Fruit fly (Drosophila melanogaster): ENCODE results near the gene Dcr-1.

The Dcr-1 gene

dm6 chr3R:22720808-22721306 lies 20.0 kb downstream of the Dcr-1 start, which contains the start of gene wge (continued):
- TF ChIP-seq CG6791 (GFP tag; IDR thresholded peaks at IDR 0.05; ENCODE audit: partially characterized antibody) (peak; percentile 74), CG12299 (tag; optimal IDR thresholded peaks at IDR 0.05) (no peak), Sin3A (optimal IDR thresholded peaks at IDR 0.05) (peak; percentile 20), HmgZ (tag; optimal IDR thresholded peaks at IDR 0.05) (peak; percentile 22), unc-4 (GFP tag; IDR thresholded peaks at IDR 0.05; ENCODE audit: partially characterized antibody) (peak; percentile 69), CG17385 (GFP tag; optimal IDR thresholded peaks at IDR 0.05) (peak; percentile 56), CG1603 (tag; optimal IDR thresholded peaks at IDR 0.05) (peak; percentile 34), CG10543 (GFP tag; optimal IDR thresholded peaks at IDR 0.05) (no peak), CTCF (GFP tag; optimal IDR thresholded peaks at IDR 0.05) (peak; percentile 55), cas (GFP tag; IDR thresholded peaks at IDR 0.05) (no peak), gfzf (GFP tag; optimal IDR thresholded peaks at IDR 0.05) (peak; percentile 75), Trl (optimal IDR thresholded peaks at IDR 0.05) (no peak), Trl (GFP tag; optimal IDR thresholded peaks at IDR 0.05) (no peak), CG17829 (tag; optimal IDR thresholded peaks at IDR 0.05) (peak; percentile 25), YL-1 (GFP tag; optimal IDR thresholded peaks at IDR 0.05) (peak; percentile 62), sc (optimal IDR thresholded peaks at IDR 0.05) (no peak), sc (GFP tag; optimal IDR thresholded peaks at IDR 0.05) (no peak), CG18262 (tag; optimal IDR thresholded peaks at IDR 0.05) (peak; percentile 18), Scr (GFP tag; IDR thresholded peaks at IDR 0.05; ENCODE audit: partially characterized antibody) (peak; percentile 64), knrl (GFP tag; IDR thresholded peaks at IDR 0.05; ENCODE audit: partially characterized antibody) (peak; percentile 54), CG34224 (GFP tag; IDR thresholded peaks at IDR 0.05; ENCODE audit: partially characterized antibody) (peak; percentile 71), bowl (GFP tag; IDR thresholded peaks at IDR 0.05) (no peak), E2f2 (GFP tag; IDR thresholded peaks at IDR 0.05) (peak; percentile 96), Opbp (GFP tag; IDR thresholded peaks at IDR 0.05; ENCODE audit: partially characterized antibody) (peak; percentile 58; the same call in 1 of the 3 replicates), tll (GFP tag; optimal IDR thresholded peaks at IDR 0.05) (no peak), mld (GFP tag; IDR thresholded peaks at IDR 0.05; ENCODE audit: partially characterized antibody) (peak; percentile 55; the same call in 1 of the 3 replicates), CG7786 (GFP tag; optimal IDR thresholded peaks at IDR 0.05) (no peak), hb (GFP tag; IDR thresholded peaks at IDR 0.05; ENCODE audit: partially characterized antibody) (peak; percentile 67; the same call in 2 of the 3 replicates), TFAM (GFP tag; optimal IDR thresholded peaks at IDR 0.05) (no peak), CG14860 (GFP tag; IDR thresholded peaks at IDR 0.05; ENCODE audit: partially characterized antibody) (peak; percentile 8; the same call in 1 of the 3 replicates), kay (GFP tag; optimal IDR thresholded peaks at IDR 0.05) (peak; percentile 81), CG12659 (GFP tag; optimal IDR thresholded peaks at IDR 0.05) (peak; percentile 30), Pdp1 (GFP tag; optimal IDR thresholded peaks at IDR 0.05) (peak in 1 of 2 experiments; percentile 43), amos (GFP tag; IDR thresholded peaks at IDR 0.05; ENCODE audit: partially characterized antibody) (peak; percentile 65), so (GFP tag; IDR thresholded peaks at IDR 0.05) (no peak), CG15514 (GFP tag; optimal IDR thresholded peaks at IDR 0.05) (peak; percentile 38), oc (tag; optimal IDR thresholded peaks at IDR 0.05) (no peak), ato (GFP tag; IDR thresholded peaks at IDR 0.05; ENCODE audit: partially characterized antibody) (peak; percentile 84), Fer3 (tag; optimal IDR thresholded peaks at IDR 0.05) (no peak)

dm6 chr3R:22719607-22719949 lies 21.3 kb downstream of the Dcr-1 start:
- TF ChIP-seq maf-S (GFP tag; optimal IDR thresholded peaks at IDR 0.05), result no peak
- TF ChIP-seq gsb (GFP tag; IDR thresholded peaks at IDR 0.05), result no peak
- no peak for TF ChIP-seq CG12299 (tag; optimal IDR thresholded peaks at IDR 0.05)
- TF ChIP-seq Nf-YC (tag; optimal IDR thresholded peaks at IDR 0.05), result no peak
- no peak for TF ChIP-seq tna (GFP tag; IDR thresholded peaks at IDR 0.05; ENCODE audit: partially characterized antibody)
- no peak for TF ChIP-seq ash1 (GFP tag; optimal IDR thresholded peaks at IDR 0.05)
- no peak for TF ChIP-seq nau (GFP tag; optimal IDR thresholded peaks at IDR 0.05)
- TF ChIP-seq CG4854 (GFP tag; optimal IDR thresholded peaks at IDR 0.05), result no peak
- no peak for TF ChIP-seq CG12236 (GFP tag; optimal IDR thresholded peaks at IDR 0.05)
- TF ChIP-seq ttk (GFP tag; IDR thresholded peaks at IDR 0.05), result no peak
- no peak; the same call in 1 of the 2 replicates for TF ChIP-seq CG10366 (GFP tag; IDR thresholded peaks at IDR 0.05)
- no peak for TF ChIP-seq CG4404 (GFP tag; IDR thresholded peaks at IDR 0.05)
- no peak for TF ChIP-seq NFAT (GFP tag; IDR thresholded peaks at IDR 0.05)
- TF ChIP-seq CG34376 (GFP tag; optimal IDR thresholded peaks at IDR 0.05), result no peak
- TF ChIP-seq Fer3 (tag; optimal IDR thresholded peaks at IDR 0.05), result peak; percentile 16
